Worm (Caenorhabditis elegans) whole organism, L2 larva: ENCODE measurements around the gene trpa-1.
A peak's percentile ranks its signal among the peaks of the same experiment; 100 is the strongest.

ENCODE experiments used
- C34F6.9 ChIP-seq: fragments of 150-350 bp; optimal IDR thresholded peaks from 2 replicates; lab custom pipeline; 2014; ENCODE audit warnings: missing biosample characterization, missing genetic modification characterization
- R02D3.7 ChIP-seq: fragments of 150-350 bp; optimal IDR thresholded peaks from 2 replicates; lab custom pipeline; 2014; ENCODE audit warnings: missing biosample characterization, missing genetic modification characterization
- Y55F3AM.14 ChIP-seq: fragments of 200-800 bp; sonication (Bioruptor generic); optimal IDR thresholded peaks from 2 replicates; lab custom pipeline; 2018; ENCODE audit warnings: mild to moderate bottlenecking, missing genetic modification characterization, missing compliant biosample characterization
- ZK546.5 ChIP-seq: sonication (generic microtip); optimal IDR thresholded peaks from 2 replicates; lab custom pipeline; 2017; ENCODE audit warnings: missing biosample characterization, missing genetic modification characterization
- alr-1 ChIP-seq: fragments of 150-350 bp; optimal IDR thresholded peaks from 2 replicates; lab custom pipeline; 2014; ENCODE audit warnings: missing biosample characterization, missing genetic modification characterization
- aly-2 ChIP-seq: fragments of 150-350 bp; optimal IDR thresholded peaks from 2 replicates; lab custom pipeline; 2014; ENCODE audit warnings: missing biosample characterization, missing genetic modification characterization
- ama-1 ChIP-seq: fragments of 150-350 bp; optimal IDR thresholded peaks from 2 replicates; lab custom pipeline; 2018; ENCODE audit warnings: inconsistent platforms
- blmp-1 ChIP-seq: sonication (generic microtip); optimal IDR thresholded peaks from 2 replicates; lab custom pipeline; 2017; ENCODE audit warnings: missing genetic modification characterization, mild to moderate bottlenecking, missing compliant biosample characterization, antibody characterized with exemption, moderate library complexity; ENCODE audit not compliant: insufficient read depth
- ceh-16 ChIP-seq: fragments of 150-350 bp; optimal IDR thresholded peaks from 2 replicates; lab custom pipeline; 2014; ENCODE audit warnings: missing biosample characterization, missing genetic modification characterization
- ceh-82 ChIP-seq: fragments of 150-350 bp; optimal IDR thresholded peaks from 2 replicates; lab custom pipeline; 2014; ENCODE audit warnings: missing biosample characterization, missing genetic modification characterization
- crh-2 ChIP-seq: sonication (generic microtip); optimal IDR thresholded peaks from 2 replicates; lab custom pipeline; 2017; ENCODE audit warnings: missing biosample characterization, missing genetic modification characterization
- dmd-4 ChIP-seq: sonication (generic microtip); optimal IDR thresholded peaks from 2 replicates; lab custom pipeline; 2017; ENCODE audit warnings: missing biosample characterization, missing genetic modification characterization
- egl-27 ChIP-seq: sonication (generic microtip); optimal IDR thresholded peaks from 3 replicates; lab custom pipeline; 2017; ENCODE audit warnings: missing biosample characterization, missing genetic modification reagents, missing genetic modification characterization
- elt-1 ChIP-seq: fragments of 150-350 bp; optimal IDR thresholded peaks from 2 replicates; lab custom pipeline; 2014; ENCODE audit warnings: missing biosample characterization, missing genetic modification characterization
- fos-1 ChIP-seq: fragments of 150-350 bp; optimal IDR thresholded peaks from 2 replicates; lab custom pipeline; 2014; ENCODE audit warnings: missing biosample characterization, missing genetic modification characterization
- gmeb-1 ChIP-seq: fragments of 150-350 bp; optimal IDR thresholded peaks from 2 replicates; lab custom pipeline; 2014; ENCODE audit warnings: missing biosample characterization, missing genetic modification characterization
- lin-11 ChIP-seq: fragments of 150-350 bp; sonication (generic microtip); optimal IDR thresholded peaks from 2 replicates; lab custom pipeline; 2014; ENCODE audit warnings: missing biosample characterization, missing genetic modification characterization, inconsistent platforms, mixed read lengths
- lin-13 ChIP-seq: fragments of 150-350 bp; optimal IDR thresholded peaks from 2 replicates; lab custom pipeline; 2014; ENCODE audit warnings: missing biosample characterization, missing genetic modification reagents, missing genetic modification characterization
- lin-39 ChIP-seq: fragments of 150-350 bp; optimal IDR thresholded peaks from 2 replicates; lab custom pipeline; 2014; ENCODE audit warnings: missing biosample characterization, missing genetic modification reagents, missing genetic modification characterization
- lsy-2 ChIP-seq, 2 experiments: fragments of 150-350 bp in 1 of 2; sonication (generic microtip) in 1 of 2; optimal IDR thresholded peaks; 2 replicates each; lab custom pipeline; 2014 to 2017; ENCODE audit warnings: missing biosample characterization in 2 of 2, missing genetic modification characterization in 2 of 2
- mbf-1 ChIP-seq: sonication (generic microtip); optimal IDR thresholded peaks from 2 replicates; lab custom pipeline; 2017; ENCODE audit warnings: missing biosample characterization, missing genetic modification characterization
- mdl-1 ChIP-seq, 2 experiments: fragments of 150-350 bp in 1 of 2; sonication (generic microtip) in 1 of 2; optimal IDR thresholded peaks; 2 replicates each; lab custom pipeline; 2017; ENCODE audit warnings: missing biosample characterization in 2 of 2, missing genetic modification characterization in 2 of 2
- nhr-10 ChIP-seq: sonication (generic microtip); optimal IDR thresholded peaks from 2 replicates; lab custom pipeline; 2017; ENCODE audit warnings: missing biosample characterization, missing genetic modification characterization
- nhr-11 ChIP-seq: fragments of 150-350 bp; optimal IDR thresholded peaks from 2 replicates; lab custom pipeline; 2014; ENCODE audit warnings: missing biosample characterization, missing genetic modification characterization
- nhr-129 ChIP-seq: fragments of 150-350 bp; optimal IDR thresholded peaks from 2 replicates; lab custom pipeline; 2014; ENCODE audit warnings: missing biosample characterization, missing genetic modification characterization
- nhr-21 ChIP-seq: fragments of 150-350 bp; optimal IDR thresholded peaks from 2 replicates; lab custom pipeline; 2014; ENCODE audit warnings: missing biosample characterization, missing genetic modification characterization
- nhr-237 ChIP-seq: fragments of 150-350 bp; optimal IDR thresholded peaks from 2 replicates; lab custom pipeline; 2014; ENCODE audit warnings: missing biosample characterization, missing genetic modification characterization
- nhr-25 ChIP-seq: fragments of 150-350 bp; sonication (generic microtip); optimal IDR thresholded peaks from 3 replicates; lab custom pipeline; 2014; ENCODE audit warnings: missing biosample characterization, missing genetic modification characterization
- nhr-6 ChIP-seq: fragments of 150-350 bp; optimal IDR thresholded peaks from 2 replicates; lab custom pipeline; 2014; ENCODE audit warnings: missing biosample characterization, missing genetic modification characterization
- nhr-77 ChIP-seq: fragments of 150-350 bp; optimal IDR thresholded peaks from 2 replicates; lab custom pipeline; 2014; ENCODE audit warnings: missing biosample characterization, missing genetic modification characterization
- sem-4 ChIP-seq: fragments of 150-350 bp; optimal IDR thresholded peaks from 2 replicates; lab custom pipeline; 2014; ENCODE audit warnings: missing biosample characterization, missing genetic modification reagents, missing genetic modification characterization
- sma-3 ChIP-seq: sonication (generic microtip); optimal IDR thresholded peaks from 2 replicates; lab custom pipeline; 2016; ENCODE audit warnings: missing genetic modification reagents, missing genetic modification characterization, missing compliant biosample characterization
- sma-9 ChIP-seq, 2 experiments: fragments of 150-350 bp in 1 of 2; sonication (generic microtip) in 1 of 2; optimal IDR thresholded peaks; 2 replicates each; lab custom pipeline; 2014 to 2016; ENCODE audit warnings: missing genetic modification characterization in 2 of 2, mild to moderate bottlenecking in 1 of 2, missing biosample characterization in 1 of 2, missing compliant biosample characterization in 1 of 2, missing genetic modification reagents in 1 of 2, moderate library complexity in 1 of 2
- unc-39 ChIP-seq: fragments of 150-350 bp; optimal IDR thresholded peaks from 2 replicates; lab custom pipeline; 2014; ENCODE audit warnings: missing biosample characterization, missing genetic modification characterization
- unc-55 ChIP-seq: fragments of 150-350 bp; sonication (generic microtip); optimal IDR thresholded peaks from 3 replicates; lab custom pipeline; 2014; ENCODE audit warnings: missing biosample characterization, missing genetic modification reagents, missing genetic modification characterization
- unc-62 ChIP-seq: fragments of 150-350 bp; optimal IDR thresholded peaks from 2 replicates; lab custom pipeline; 2014; ENCODE audit warnings: missing biosample characterization, missing genetic modification reagents, missing genetic modification characterization

Gene trpa-1

DNA sequence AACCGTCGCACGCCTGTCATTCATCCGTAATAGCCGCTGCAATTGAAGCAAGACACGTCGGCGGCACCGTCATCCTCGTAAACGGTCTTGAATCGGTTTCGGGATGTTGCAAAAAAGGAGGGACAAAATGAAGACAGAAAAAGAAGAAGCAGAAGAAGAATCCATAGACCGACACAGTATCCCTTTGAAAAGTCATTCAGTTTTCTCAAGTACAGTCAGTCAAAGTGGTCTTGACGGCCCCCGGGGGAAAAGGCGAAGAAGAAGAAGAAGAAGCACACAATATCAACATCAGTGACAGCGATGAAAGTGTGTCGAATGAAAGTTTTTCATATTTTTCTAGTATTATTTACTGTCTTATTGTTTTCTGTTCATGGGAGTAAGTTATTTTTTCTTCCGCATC, 13.9 kb downstream of the trpa-1 start, which contains the start of gene cutl-27:
Gene cutl-27 (plus strand): TSS at position 301 of the 400 bp plus-strand sequence.
- TF ChIP-seq mdl-1 (tag; optimal IDR thresholded peaks at IDR 0.05; lab: Kevin White, UChicago) (no peak), sma-3 (no peak), Y55F3AM.14 (GFP tag; lab: Kevin White, UChicago) (no peak), lin-13 (GFP tag; lab: Kevin White, UChicago) (no peak), alr-1 (tag; lab: Kevin White, UChicago) (no peak), nhr-77 (tag; lab: Kevin White, UChicago) (no peak), dmd-4 (tag; lab: Kevin White, UChicago) (no peak), unc-62 (GFP tag; lab: Kevin White, UChicago) (no peak), mbf-1 (tag; lab: Kevin White, UChicago) (no peak), nhr-10 (tag; lab: Kevin White, UChicago) (no peak), egl-27 (no peak), sem-4 (no peak), fos-1 (tag; lab: Kevin White, UChicago) (no peak)

DNA sequence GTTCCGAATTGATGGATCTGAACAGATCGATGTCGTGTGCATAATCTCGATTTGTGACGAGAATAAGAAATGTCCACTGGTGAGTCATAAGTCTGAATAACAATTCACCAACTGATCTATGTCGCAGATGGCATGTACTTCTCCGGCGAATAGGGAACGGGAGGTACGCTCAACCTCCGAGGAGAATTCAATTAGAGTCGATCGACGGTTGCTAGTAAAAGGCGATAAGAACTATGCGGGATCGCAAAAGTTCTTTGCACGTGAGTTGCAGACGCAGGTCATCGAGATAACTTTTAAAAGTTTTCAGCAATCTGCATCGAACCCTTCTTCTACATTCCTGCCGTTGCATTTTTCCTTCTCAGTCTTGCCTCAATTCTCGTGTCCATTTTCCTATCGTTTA, 18.2 kb downstream of the trpa-1 start:
- TF ChIP-seq unc-55 (no peak), nhr-21 (tag; lab: Kevin White, UChicago) (no peak), unc-39 (tag; lab: Kevin White, UChicago) (no peak), R02D3.7 (tag; lab: Kevin White, UChicago) (no peak), lin-13 (GFP tag; lab: Kevin White, UChicago) (no peak), ceh-16 (tag; lab: Kevin White, UChicago) (peak; percentile 73), lin-11 (tag; lab: Kevin White, UChicago) (no peak), lsy-2 (tag; optimal IDR thresholded peaks at IDR 0.05; lab: Kevin White, UChicago) (no peak), nhr-77 (tag; lab: Kevin White, UChicago) (no peak), crh-2 (tag; lab: Kevin White, UChicago) (no peak), ZK546.5 (tag; lab: Kevin White, UChicago) (no peak), aly-2 (tag; lab: Kevin White, UChicago) (no peak), nhr-129 (tag; lab: Kevin White, UChicago) (no peak), sma-9 (GFP tag; optimal IDR thresholded peaks at IDR 0.05; lab: Kevin White, UChicago) (peak; percentile 58), sma-9 (tag; optimal IDR thresholded peaks at IDR 0.05; lab: Kevin White, UChicago) (no peak), ceh-82 (no peak), ama-1 (no peak), nhr-25 (tag; lab: Kevin White, UChicago) (no peak), gmeb-1 (tag; lab: Kevin White, UChicago) (no peak), mbf-1 (tag; lab: Kevin White, UChicago) (no peak), elt-1 (peak; percentile 67), C34F6.9 (no peak), nhr-6 (tag; lab: Kevin White, UChicago) (no peak)
- TF ChIP-seq, all 48 proteins: peak for 3

DNA sequence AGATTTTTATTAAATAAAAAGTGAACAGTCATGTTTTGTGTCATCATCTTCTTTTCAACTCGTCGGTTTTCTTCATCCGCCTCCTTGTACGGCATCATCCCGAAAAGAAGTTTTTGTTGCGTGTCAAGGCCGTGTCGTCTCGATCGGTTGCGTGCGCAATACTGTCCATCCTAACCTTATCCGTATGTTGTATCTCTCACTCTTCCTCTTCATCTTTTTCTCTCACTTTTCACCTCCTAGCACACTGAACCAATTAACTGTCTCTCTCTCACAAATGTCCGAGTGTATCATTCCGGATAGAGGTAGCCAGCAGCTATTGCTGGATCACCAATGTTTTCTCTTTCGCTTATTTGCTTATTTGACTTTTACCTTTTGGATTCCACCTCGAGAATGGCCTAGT, 19.2 kb downstream of the trpa-1 start:
- TF ChIP-seq nhr-21 (tag; lab: Kevin White, UChicago) (peak; percentile 48), nhr-25 (tag; lab: Kevin White, UChicago) (no peak), sma-9 (GFP tag; optimal IDR thresholded peaks at IDR 0.05; lab: Kevin White, UChicago) (peak; percentile 15), sma-9 (tag; optimal IDR thresholded peaks at IDR 0.05; lab: Kevin White, UChicago) (no peak), fos-1 (tag; lab: Kevin White, UChicago) (peak; percentile 9), lin-39 (tag; lab: Kevin White, UChicago) (no peak), lin-11 (tag; lab: Kevin White, UChicago) (no peak), blmp-1 (tag; lab: Kevin White, UChicago) (peak; percentile 62), ama-1 (no peak)

DNA sequence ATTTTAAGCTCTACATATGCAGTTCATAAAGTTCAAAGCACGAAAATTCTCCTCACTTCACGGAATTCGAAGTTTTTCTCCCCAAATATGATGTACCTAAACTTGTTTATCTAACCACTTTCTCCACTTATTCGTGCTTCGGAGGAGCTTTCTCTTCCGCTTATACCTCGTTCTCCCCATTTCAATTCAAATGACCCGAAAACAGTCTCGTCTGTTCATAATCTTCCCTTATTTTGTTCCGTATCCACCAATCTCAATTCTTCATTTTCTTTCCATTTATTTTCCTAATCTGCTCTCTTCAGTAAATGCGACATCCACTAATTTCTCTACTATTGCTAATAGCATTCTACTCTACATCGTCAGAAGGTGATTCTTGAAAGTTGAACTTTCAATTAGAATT, 21.0 kb downstream of the trpa-1 start, which contains the start of gene let-653:
Gene let-653 (plus strand): TSS at position 301 of the 400 bp plus-strand sequence.
- TF ChIP-seq nhr-11 (tag; lab: Kevin White, UChicago) (no peak), nhr-237 (no peak), ZK546.5 (tag; lab: Kevin White, UChicago) (no peak), ama-1 (no peak), sma-3 (no peak), unc-62 (GFP tag; lab: Kevin White, UChicago) (no peak), ceh-16 (tag; lab: Kevin White, UChicago) (no peak)
